Fruit fly (Drosophila melanogaster) whole organism, embryonic: ENCODE results near the gene CG10089.
A peak's percentile ranks its signal among the peaks of the same experiment; 100 is the strongest.

ENCODE experiments used
- Antp ChIP-seq: fragments of 200-800 bp; sonication (Bioruptor generic); optimal IDR thresholded peaks from 3 replicates; lab custom pipeline; 2016; ENCODE audit warnings: missing biosample characterization, missing genetic modification characterization
- BtbVII ChIP-seq: fragments of 200-800 bp; sonication (Bioruptor generic); optimal IDR thresholded peaks from 3 replicates; lab custom pipeline; 2017; ENCODE audit warnings: missing biosample characterization, mild to moderate bottlenecking, missing genetic modification characterization
- Bteb2 ChIP-seq: fragments of 200-800 bp; sonication (Bioruptor generic); optimal IDR thresholded peaks from 2 replicates; lab custom pipeline; 2016; ENCODE audit warnings: missing biosample characterization, missing genetic modification characterization
- CG11093 ChIP-seq: fragments of 200-800 bp; sonication (Bioruptor generic); IDR thresholded peaks from 3 replicates; pipeline ENCODE4 v1.3.6; 2022; ENCODE audit warnings: missing biosample characterization, missing genetic modification characterization
- CG11504 ChIP-seq: fragments of 200-800 bp; sonication (Bioruptor generic); optimal IDR thresholded peaks from 3 replicates; lab custom pipeline; 2019; ENCODE audit warnings: missing biosample characterization, mild to moderate bottlenecking, missing genetic modification characterization, moderate library complexity
- CG12071 ChIP-seq: fragments of 200-800 bp; sonication (Bioruptor generic); optimal IDR thresholded peaks from 3 replicates; lab custom pipeline; 2018; ENCODE audit warnings: missing biosample characterization, mild to moderate bottlenecking, missing genetic modification characterization
- CG15269 ChIP-seq: fragments of 200-800 bp; sonication (Bioruptor generic); optimal IDR thresholded peaks from 2 replicates; lab custom pipeline; 2018; ENCODE audit warnings: missing biosample characterization, mild to moderate bottlenecking, missing genetic modification characterization, moderate library complexity
- CG1603 ChIP-seq: fragments of 200-800 bp; sonication (Bioruptor generic); optimal IDR thresholded peaks from 2 replicates; lab custom pipeline; 2019; ENCODE audit warnings: missing biosample characterization, mild to moderate bottlenecking, missing genetic modification characterization, moderate library complexity
- CG17359 ChIP-seq: fragments of 200-800 bp; sonication (Bioruptor generic); optimal IDR thresholded peaks from 3 replicates; lab custom pipeline; 2018; ENCODE audit warnings: missing biosample characterization, mild to moderate bottlenecking, missing genetic modification characterization, moderate library complexity
- CG18599 ChIP-seq: fragments of 200-800 bp; sonication (Bioruptor generic); optimal IDR thresholded peaks from 3 replicates; lab custom pipeline; 2017; ENCODE audit warnings: missing biosample characterization, missing genetic modification characterization, mild to moderate bottlenecking, moderate library complexity, missing genetic modification reagents
- CG18619 ChIP-seq: fragments of 200-800 bp; sonication (Bioruptor generic); optimal IDR thresholded peaks from 3 replicates; lab custom pipeline; 2017; ENCODE audit warnings: missing biosample characterization, mild to moderate bottlenecking, missing genetic modification characterization
- CG2116 ChIP-seq: fragments of 200-800 bp; sonication (Bioruptor generic); optimal IDR thresholded peaks from 3 replicates; lab custom pipeline; 2018; ENCODE audit warnings: missing biosample characterization, mild to moderate bottlenecking, missing genetic modification characterization
- CG2199 ChIP-seq: fragments of 200-800 bp; sonication (Bioruptor generic); IDR thresholded peaks from 3 replicates; pipeline ENCODE4 v1.3.6; 2022; ENCODE audit warnings: missing biosample characterization, missing genetic modification characterization
- CG2202 ChIP-seq: fragments of 200-800 bp; sonication (Bioruptor generic); optimal IDR thresholded peaks from 2 replicates; lab custom pipeline; 2018; ENCODE audit warnings: missing biosample characterization, mild to moderate bottlenecking, missing genetic modification characterization
- CG2678 ChIP-seq: fragments of 200-800 bp; sonication (Bioruptor generic); optimal IDR thresholded peaks from 3 replicates; lab custom pipeline; 2019; ENCODE audit warnings: missing biosample characterization, mild to moderate bottlenecking, missing genetic modification characterization, moderate library complexity
- CG31224 ChIP-seq: fragments of 200-800 bp; sonication (Bioruptor generic); IDR thresholded peaks from 2 replicates; pipeline ENCODE4 v1.3.6; 2022; ENCODE audit warnings: missing biosample characterization, missing genetic modification characterization
- CG3726 ChIP-seq: fragments of 200-800 bp; sonication (Bioruptor generic); IDR thresholded peaks from 3 replicates; pipeline ENCODE4, ENCODE4 v1.3.6; 2022; ENCODE audit warnings: missing biosample characterization, missing genetic modification characterization
- CG6272 ChIP-seq: fragments of 200-800 bp; sonication (Bioruptor generic); IDR thresholded peaks from 2 replicates; pipeline ENCODE4 v1.3.6; 2022; ENCODE audit warnings: missing biosample characterization, missing genetic modification characterization
- CG7271 ChIP-seq: fragments of 200-800 bp; sonication (Bioruptor generic); optimal IDR thresholded peaks from 2 replicates; lab custom pipeline; 2018; ENCODE audit warnings: missing biosample characterization, mild to moderate bottlenecking, missing genetic modification characterization, moderate library complexity
- CG9215 ChIP-seq: fragments of 200-800 bp; sonication (Bioruptor generic); IDR thresholded peaks from 2 replicates; pipeline ENCODE4 v1.3.6; 2022; ENCODE audit warnings: missing biosample characterization, missing genetic modification characterization
- CG9797 ChIP-seq: fragments of 200-800 bp; sonication (Bioruptor generic); optimal IDR thresholded peaks from 3 replicates; lab custom pipeline; 2018; ENCODE audit warnings: missing biosample characterization, mild to moderate bottlenecking, missing genetic modification characterization
- Dbx ChIP-seq: fragments of 200-800 bp; sonication (Bioruptor generic); IDR thresholded peaks from 3 replicates; pipeline ENCODE4 v1.3.6; 2022; ENCODE audit warnings: missing biosample characterization, missing genetic modification characterization
- H2.0 ChIP-seq: fragments of 200-800 bp; sonication (Bioruptor generic); IDR thresholded peaks from 2 replicates; pipeline ENCODE4 v1.3.6; 2022; ENCODE audit warnings: missing biosample characterization, missing genetic modification characterization
- HmgD ChIP-seq: fragments of 200-800 bp; sonication (Bioruptor generic); optimal IDR thresholded peaks from 3 replicates; lab custom pipeline; 2016; ENCODE audit warnings: missing biosample characterization, missing genetic modification characterization
- Lim3 ChIP-seq: fragments of 200-800 bp; sonication (Bioruptor generic); IDR thresholded peaks from 2 replicates; pipeline ENCODE4 v1.3.6; 2022; ENCODE audit warnings: missing biosample characterization, missing genetic modification characterization
- Med ChIP-seq: fragments of 200-800 bp; sonication (Bioruptor generic); peaks from one replicate; lab custom pipeline; 2016; ENCODE audit warnings: missing biosample characterization, missing genetic modification characterization, mild to moderate bottlenecking, inconsistent platforms, moderate library complexity
- Myb ChIP-seq: fragments of 200-800 bp; sonication (Bioruptor generic); optimal IDR thresholded peaks from 2 replicates; lab custom pipeline; 2016; ENCODE audit warnings: missing biosample characterization, missing genetic modification characterization
- NFAT ChIP-seq: fragments of 200-800 bp; sonication (Bioruptor generic); IDR thresholded peaks from 2 replicates; pipeline ENCODE4 v1.3.6; 2022; ENCODE audit warnings: missing biosample characterization, missing genetic modification characterization
- NfI ChIP-seq: fragments of 200-800 bp; sonication (Bioruptor generic); optimal IDR thresholded peaks from 3 replicates; lab custom pipeline; 2018; ENCODE audit warnings: missing biosample characterization, mild to moderate bottlenecking, missing genetic modification characterization, moderate library complexity
- TFAM ChIP-seq: fragments of 200-800 bp; sonication (Bioruptor generic); optimal IDR thresholded peaks from 2 replicates; lab custom pipeline; 2017; ENCODE audit warnings: missing biosample characterization, missing genetic modification characterization, inconsistent platforms
- ash1 ChIP-seq: fragments of 200-800 bp; sonication (Bioruptor generic); optimal IDR thresholded peaks from 2 replicates; lab custom pipeline; 2018; ENCODE audit warnings: missing biosample characterization, mild to moderate bottlenecking, missing genetic modification characterization
- chif ChIP-seq, 2 experiments: fragments of 200-800 bp; sonication (Bioruptor generic); optimal IDR thresholded peaks; 3 replicates each; lab custom pipeline; 2016; ENCODE audit warnings: missing biosample characterization in 2 of 2, missing genetic modification characterization in 2 of 2
- chinmo ChIP-seq: fragments of 200-800 bp; sonication (Bioruptor generic); IDR thresholded peaks from 4 replicates; pipeline ENCODE4 v1.3.6; 2022; ENCODE audit warnings: missing biosample characterization, missing genetic modification characterization; ENCODE audit not compliant: partially characterized antibody
- chm ChIP-seq: fragments of 200-800 bp; sonication (Bioruptor generic); IDR thresholded peaks from 2 replicates; pipeline ENCODE4 v1.3.6; 2022; ENCODE audit warnings: missing biosample characterization, missing genetic modification characterization
- ci ChIP-seq: fragments of 200-800 bp; sonication (Bioruptor generic); IDR thresholded peaks from 3 replicates; pipeline ENCODE4 v1.3.6; 2022; ENCODE audit warnings: missing biosample characterization, missing genetic modification characterization
- dmrt99B ChIP-seq: fragments of 200-800 bp; sonication (Bioruptor generic); optimal IDR thresholded peaks from 2 replicates; lab custom pipeline; 2018; ENCODE audit warnings: missing biosample characterization, mild to moderate bottlenecking, missing genetic modification characterization, moderate library complexity
- dysf ChIP-seq: fragments of 200-800 bp; sonication (Bioruptor generic); IDR thresholded peaks from 3 replicates; pipeline ENCODE4 v1.3.6; 2022; ENCODE audit warnings: missing biosample characterization, missing genetic modification characterization
- fru ChIP-seq: fragments of >200 bp; optimal IDR thresholded peaks from 2 replicates; lab custom pipeline; 2017
- jing ChIP-seq: fragments of 200-800 bp; sonication (Bioruptor generic); optimal IDR thresholded peaks from 2 replicates; lab custom pipeline; 2018; ENCODE audit warnings: missing biosample characterization, mild to moderate bottlenecking, missing genetic modification characterization
- kah ChIP-seq: fragments of 200-800 bp; sonication (Bioruptor generic); optimal IDR thresholded peaks from 2 replicates; lab custom pipeline; 2018; ENCODE audit warnings: missing biosample characterization, mild to moderate bottlenecking, missing genetic modification characterization
- ken ChIP-seq: fragments of 200-800 bp; sonication (Bioruptor generic); IDR thresholded peaks from 3 replicates; pipeline ENCODE4 v1.3.6; 2022; ENCODE audit warnings: missing biosample characterization, missing genetic modification characterization
- mirr ChIP-seq: fragments of 200-800 bp; sonication (Bioruptor generic); optimal IDR thresholded peaks from 3 replicates; lab custom pipeline; 2018; ENCODE audit warnings: missing biosample characterization, mild to moderate bottlenecking, missing genetic modification characterization
- nau ChIP-seq: fragments of 200-800 bp; sonication (Bioruptor generic); optimal IDR thresholded peaks from 3 replicates; lab custom pipeline; 2017; ENCODE audit warnings: missing biosample characterization, mild to moderate bottlenecking, missing genetic modification characterization, missing genetic modification reagents
- odd ChIP-seq: fragments of 200-800 bp; sonication (Bioruptor generic); optimal IDR thresholded peaks from 2 replicates; lab custom pipeline; 2017; ENCODE audit warnings: missing biosample characterization, mild to moderate bottlenecking, missing genetic modification characterization
- org-1 ChIP-seq: fragments of 200-800 bp; sonication (Bioruptor generic); optimal IDR thresholded peaks from 2 replicates; lab custom pipeline; 2017; ENCODE audit warnings: missing biosample characterization, missing genetic modification characterization
- pho ChIP-seq: fragments of 200-800 bp; sonication (Bioruptor generic); optimal IDR thresholded peaks from 2 replicates; lab custom pipeline; 2016; ENCODE audit warnings: missing biosample characterization, missing genetic modification characterization
- repo ChIP-seq: fragments of 200-800 bp; sonication (Bioruptor generic); optimal IDR thresholded peaks from 2 replicates; lab custom pipeline; 2016; ENCODE audit warnings: missing biosample characterization, missing genetic modification characterization
- slbo ChIP-seq: fragments of 200-800 bp; sonication (Bioruptor generic); IDR thresholded peaks from 2 replicates; pipeline ENCODE4 v1.3.6; 2022; ENCODE audit warnings: missing biosample characterization, missing genetic modification characterization
- sug ChIP-seq: fragments of 200-800 bp; optimal IDR thresholded peaks from 2 replicates; lab custom pipeline; 2019; ENCODE audit warnings: missing biosample characterization, mild to moderate bottlenecking, missing genetic modification characterization, moderate library complexity
- z ChIP-seq: fragments of 200-800 bp; sonication (Bioruptor generic); IDR thresholded peaks from 3 replicates; pipeline ENCODE4 v1.3.6; 2022; ENCODE audit warnings: missing biosample characterization, missing genetic modification characterization

Gene CG10089

DNA sequence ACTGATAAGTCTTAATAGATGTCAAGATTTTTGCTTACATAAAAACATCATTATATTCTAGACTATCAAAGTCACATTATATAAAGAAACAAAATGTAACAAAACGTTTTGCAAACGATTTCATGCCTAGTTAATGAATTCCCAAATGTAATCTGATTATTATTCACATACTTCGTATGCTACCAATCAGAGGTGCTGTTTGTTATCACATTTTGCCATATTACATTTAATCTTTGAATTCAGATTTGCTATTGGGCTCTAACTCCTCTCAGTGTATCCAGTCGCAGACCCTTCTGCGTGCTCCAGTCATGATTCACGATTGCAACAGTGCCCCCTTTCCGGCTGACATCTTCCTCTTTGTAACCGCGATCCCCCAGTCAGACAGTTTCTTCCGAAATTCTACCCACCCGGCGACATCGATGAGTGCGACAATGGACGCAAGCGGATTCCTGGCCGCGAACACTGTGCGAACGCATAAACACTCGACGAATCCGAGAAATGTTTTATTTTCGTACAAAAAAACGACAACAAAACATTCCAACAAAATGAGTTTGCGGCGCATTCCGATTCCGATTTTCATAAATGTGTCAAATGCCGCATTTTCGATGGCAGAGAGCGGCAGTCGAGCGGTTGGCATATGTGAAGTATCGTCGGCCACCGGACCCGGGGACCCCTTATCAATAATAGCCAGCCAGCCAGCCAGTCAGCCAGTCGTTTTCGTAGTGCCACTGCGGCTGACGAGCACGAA, 13.7 kb upstream of the CG10089 start (continued):
- TF ChIP-seq CG2116 (GFP tag; lab: Kevin White, UChicago), result no peak
- TF ChIP-seq CG7271 (tag; lab: Kevin White, UChicago), result no peak
- TF ChIP-seq fru, result no peak
- peak; percentile 44 for TF ChIP-seq CG11504 (tag; lab: Kevin White, UChicago)
- TF ChIP-seq chinmo (GFP tag; lab: Robert Waterston, UW), result 0 out of 4 replicates have a peak, but pooled peaks have one; percentile 25
- no peak for TF ChIP-seq repo (GFP tag; lab: Kevin White, UChicago)
- TF ChIP-seq H2.0, result 0 out of 2 replicates have a peak, but pooled peaks have one; percentile 3
- TF ChIP-seq CG2678 (tag; lab: Kevin White, UChicago), result peak; percentile 5
- peak in 1 of 2 experiments; percentile 4 for TF ChIP-seq chif (GFP tag; optimal IDR thresholded peaks at IDR 0.05; lab: Kevin White, UChicago)
- no peak for TF ChIP-seq NFAT
- no peak for TF ChIP-seq CG11093
- TF ChIP-seq CG6272 (GFP tag; lab: Robert Waterston, UW), result no peak
- no peak for TF ChIP-seq kah (GFP tag; lab: Kevin White, UChicago)
- no peak for TF ChIP-seq BtbVII (GFP tag; lab: Kevin White, UChicago)
- TF ChIP-seq sug (tag; lab: Kevin White, UChicago), result peak; percentile 28
- TF ChIP-seq jing (GFP tag; lab: Kevin White, UChicago), result no peak
- TF ChIP-seq CG18619 (GFP tag; lab: Kevin White, UChicago), result no peak
- TF ChIP-seq mirr (GFP tag; lab: Kevin White, UChicago), result no peak
- peak; percentile 80; the same call in 1 of the 3 replicates for TF ChIP-seq CG2199 (GFP tag; lab: Robert Waterston, UW)
- 0 out of 2 replicates have a peak, but pooled peaks have one; percentile 17 for TF ChIP-seq chm
- TF ChIP-seq CG31224 (GFP tag; lab: Robert Waterston, UW), result no peak
- TF ChIP-seq CG17359 (tag; lab: Kevin White, UChicago), result peak; percentile 12
- TF ChIP-seq dmrt99B (tag; lab: Kevin White, UChicago), result peak; percentile 15
- TF ChIP-seq ci, result peak; percentile 47; the same call in 1 of the 3 replicates
- peak; percentile 64 for TF ChIP-seq Med (GFP tag; lab: Kevin White, UChicago)
- TF ChIP-seq NfI (GFP tag; lab: Kevin White, UChicago), result no peak
- no peak for TF ChIP-seq CG18599 (GFP tag; lab: Kevin White, UChicago)
- TF ChIP-seq CG3726 (GFP tag; lab: Robert Waterston, UW), result no peak
- TF ChIP-seq ash1, result no peak
- 0 out of 3 replicates have a peak, but pooled peaks have one; percentile 20 for TF ChIP-seq dysf (GFP tag; lab: Robert Waterston, UW)
- no peak for TF ChIP-seq CG2202 (tag; lab: Kevin White, UChicago)
- TF ChIP-seq org-1 (GFP tag; lab: Kevin White, UChicago), result no peak
- TF ChIP-seq TFAM (GFP tag; lab: Kevin White, UChicago), result no peak
- peak; percentile 39; the same call in 1 of the 2 replicates for TF ChIP-seq slbo (GFP tag; lab: Robert Waterston, UW)
- TF ChIP-seq Lim3 (GFP tag; lab: Robert Waterston, UW), result no peak
- TF ChIP-seq Myb, result no peak
- TF ChIP-seq Antp, result peak; percentile 4
- TF ChIP-seq z (GFP tag; lab: Robert Waterston, UW), result no peak
- 0 out of 2 replicates have a peak, but pooled peaks have one; percentile 10 for TF ChIP-seq CG9215 (GFP tag; lab: Robert Waterston, UW)
- TF ChIP-seq odd (GFP tag; lab: Kevin White, UChicago), result no peak
- no peak for TF ChIP-seq Bteb2
- no peak for TF ChIP-seq CG9797 (GFP tag; lab: Kevin White, UChicago)
- TF ChIP-seq CG12071 (GFP tag; lab: Kevin White, UChicago), result no peak
- TF ChIP-seq CG15269 (tag; lab: Kevin White, UChicago), result peak; percentile 3
- no peak for TF ChIP-seq CG1603
- TF ChIP-seq Dbx (GFP tag; lab: Robert Waterston, UW), result 0 out of 3 replicates have a peak, but pooled peaks have one; percentile 16
- TF ChIP-seq pho (GFP tag; lab: Kevin White, UChicago), result no peak
- no peak for TF ChIP-seq nau
- TF ChIP-seq HmgD (GFP tag; lab: Kevin White, UChicago), result no peak
- TF ChIP-seq ken (GFP tag; lab: Robert Waterston, UW), result 0 out of 3 replicates have a peak, but pooled peaks have one; percentile 39
